Fruit fly (Drosophila melanogaster): Measurements from ENCODE around the gene CG34382.

Gene CG34382

dm6 chr3L:9888630-9889130 is 9.9 kb downstream of the CG34382 start, which contains the start of the genes Taf2 and CalpB (continued):
- no peak for TF ChIP-seq CG9139 (GFP tag; optimal IDR thresholded peaks at IDR 0.05)
- TF ChIP-seq Blimp-1 (GFP tag; optimal IDR thresholded peaks at IDR 0.05), result peak; percentile 67
- peak; percentile 65 for TF ChIP-seq CG11902 (GFP tag; optimal IDR thresholded peaks at IDR 0.05)
- peak; percentile 23 for TF ChIP-seq Sox102F (GFP tag; optimal IDR thresholded peaks at IDR 0.05)
- TF ChIP-seq CG3919 (GFP tag; optimal IDR thresholded peaks at IDR 0.05), result peak; percentile 85
- TF ChIP-seq CG10669 (GFP tag; optimal IDR thresholded peaks at IDR 0.05), result peak; percentile 79
- peak; percentile 78 for TF ChIP-seq CG7368 (GFP tag; optimal IDR thresholded peaks at IDR 0.05)
- peak; percentile 73 for TF ChIP-seq lz (GFP tag; optimal IDR thresholded peaks at IDR 0.05)
- TF ChIP-seq CG4318 (GFP tag; optimal IDR thresholded peaks at IDR 0.05), result peak; percentile 76
- no peak for TF ChIP-seq fd85E (GFP tag; optimal IDR thresholded peaks at IDR 0.05)
- TF ChIP-seq Eip78C (GFP tag), result peak; percentile 92
- TF ChIP-seq acj6 (GFP tag; optimal IDR thresholded peaks at IDR 0.05), result peak; percentile 80
- peak; percentile 78 for TF ChIP-seq CG6792 (GFP tag; optimal IDR thresholded peaks at IDR 0.05)
- TF ChIP-seq OdsH (GFP tag; optimal IDR thresholded peaks at IDR 0.05), result peak; percentile 82

dm6 chr3L:9893983-9894382 is 15.2 kb downstream of the CG34382 start:
- peak; percentile 92 for TF ChIP-seq svp (GFP tag)
- TF ChIP-seq fd59A (GFP tag; optimal IDR thresholded peaks at IDR 0.05), result no peak

- TF ChIP-seq dsx (GFP tag; optimal IDR thresholded peaks at IDR 0.05; ENCODE audit: poor library complexity, severe bottlenecking) (no peak), CG4318 (GFP tag; optimal IDR thresholded peaks at IDR 0.05) (no peak), spab (GFP tag; optimal IDR thresholded peaks at IDR 0.05) (no peak), fd85E (GFP tag; optimal IDR thresholded peaks at IDR 0.05) (no peak), Hr38 (GFP tag; optimal IDR thresholded peaks at IDR 0.05) (no peak), CG8319 (GFP tag; optimal IDR thresholded peaks at IDR 0.05) (no peak), CG3032 (tag; optimal IDR thresholded peaks at IDR 0.05) (no peak), fd59A (GFP tag; optimal IDR thresholded peaks at IDR 0.05) (no peak), Hr39 (GFP tag; optimal IDR thresholded peaks at IDR 0.05) (no peak), Smox (GFP tag; optimal IDR thresholded peaks at IDR 0.05) (no peak), svp (GFP tag) (no peak), acj6 (GFP tag; optimal IDR thresholded peaks at IDR 0.05) (no peak), OdsH (GFP tag; optimal IDR thresholded peaks at IDR 0.05) (no peak), CG11762 (GFP tag; optimal IDR thresholded peaks at IDR 0.05; ENCODE audit: insufficient read depth) (no peak), topi (GFP tag; optimal IDR thresholded peaks at IDR 0.05) (no peak), CG16779 (tag; optimal IDR thresholded peaks at IDR 0.05) (no peak), Sox14 (GFP tag; optimal IDR thresholded peaks at IDR 0.05) (no peak), CG6854 (GFP tag; optimal IDR thresholded peaks at IDR 0.05) (no peak), CG6792 (GFP tag; optimal IDR thresholded peaks at IDR 0.05) (no peak)
Measured at dm6 chr3L:9894643-9895042, 15.9 kb downstream of the CG34382 start, which contains the start of the genes CG6709 and Hez. TSS of gene CG6709 (minus strand) at chr3L:9894743. TSS of gene Hez (minus strand) at chr3L:9894743.

dm6 chr3L:9897164-9897783 is 18.5 kb downstream of the CG34382 start:
- TF ChIP-seq CG8319 (GFP tag; optimal IDR thresholded peaks at IDR 0.05) (no peak), CG34406 (GFP tag; optimal IDR thresholded peaks at IDR 0.05) (peak; percentile 39), Hr39 (GFP tag; optimal IDR thresholded peaks at IDR 0.05) (peak; percentile 48), CG7368 (GFP tag; optimal IDR thresholded peaks at IDR 0.05) (no peak), fd85E (GFP tag; optimal IDR thresholded peaks at IDR 0.05) (no peak), CG16779 (tag; optimal IDR thresholded peaks at IDR 0.05) (no peak), CG6792 (GFP tag; optimal IDR thresholded peaks at IDR 0.05) (peak; percentile 36), fkh (GFP tag; optimal IDR thresholded peaks at IDR 0.05) (no peak), Sox102F (GFP tag; optimal IDR thresholded peaks at IDR 0.05) (peak; percentile 46), pdm3 (GFP tag; optimal IDR thresholded peaks at IDR 0.05) (peak; percentile 51), CG6854 (GFP tag; optimal IDR thresholded peaks at IDR 0.05) (no peak), CG10631 (GFP tag; optimal IDR thresholded peaks at IDR 0.05) (peak; percentile 40), CG9139 (GFP tag; optimal IDR thresholded peaks at IDR 0.05) (no peak), Hr38 (GFP tag; optimal IDR thresholded peaks at IDR 0.05) (no peak), CG31627 (GFP tag; optimal IDR thresholded peaks at IDR 0.05) (peak; percentile 56), esn (GFP tag; optimal IDR thresholded peaks at IDR 0.05) (peak; percentile 61), OdsH (GFP tag; optimal IDR thresholded peaks at IDR 0.05) (peak; percentile 53), vri (GFP tag; optimal IDR thresholded peaks at IDR 0.05) (peak; percentile 69), CG10669 (GFP tag; optimal IDR thresholded peaks at IDR 0.05) (peak; percentile 31), Eip93F (GFP tag; optimal IDR thresholded peaks at IDR 0.05) (peak; percentile 14), fd59A (GFP tag; optimal IDR thresholded peaks at IDR 0.05) (no peak), Smox (GFP tag; optimal IDR thresholded peaks at IDR 0.05) (peak; percentile 41), CG8119 (GFP tag; IDR thresholded peaks at IDR 0.05) (0 out of 3 replicates have a peak, but pooled peaks have one; percentile 13), Blimp-1 (GFP tag; optimal IDR thresholded peaks at IDR 0.05) (no peak), net (GFP tag; optimal IDR thresholded peaks at IDR 0.05) (no peak), CG1621 (tag; optimal IDR thresholded peaks at IDR 0.05) (no peak), CG3919 (GFP tag; optimal IDR thresholded peaks at IDR 0.05) (peak; percentile 60), Ets96B (tag; optimal IDR thresholded peaks at IDR 0.05) (peak; percentile 30), CG32006 (GFP tag; optimal IDR thresholded peaks at IDR 0.05) (peak; percentile 54), dsx (GFP tag; optimal IDR thresholded peaks at IDR 0.05; ENCODE audit: poor library complexity, severe bottlenecking) (no peak)

Data from whole organism, prepupa.